Fruit fly (Drosophila melanogaster) whole organism, embryonic: Measurements from ENCODE around the gene Mks1.
A peak's percentile ranks its signal among the peaks of the same experiment; 100 is the strongest.

Source experiments
- Adf1 ChIP-seq: fragments of 200-800 bp; sonication (Bioruptor generic); IDR thresholded peaks from 2 replicates; pipeline ENCODE4 v1.3.6; 2022; ENCODE audit warnings: missing biosample characterization, missing genetic modification characterization
- Aef1 ChIP-seq: fragments of 200-800 bp; sonication (Bioruptor generic); IDR thresholded peaks from 3 replicates; pipeline ENCODE4 v1.3.6; 2022; ENCODE audit warnings: missing biosample characterization, missing genetic modification characterization
- Bteb2 ChIP-seq: fragments of 200-800 bp; sonication (Bioruptor generic); optimal IDR thresholded peaks from 2 replicates; lab custom pipeline; 2016; ENCODE audit warnings: missing biosample characterization, missing genetic modification characterization
- CG11560 ChIP-seq: fragments of 200-800 bp; sonication (Bioruptor generic); IDR thresholded peaks from 3 replicates; pipeline ENCODE4 v1.3.6; 2022; ENCODE audit warnings: missing biosample characterization, missing genetic modification characterization
- CG12071 ChIP-seq: fragments of 200-800 bp; sonication (Bioruptor generic); optimal IDR thresholded peaks from 3 replicates; lab custom pipeline; 2018; ENCODE audit warnings: missing biosample characterization, mild to moderate bottlenecking, missing genetic modification characterization
- CG12299 ChIP-seq: fragments of 200-800 bp; sonication (Bioruptor generic); optimal IDR thresholded peaks from 2 replicates; lab custom pipeline; 2018; ENCODE audit warnings: missing biosample characterization, mild to moderate bottlenecking, missing genetic modification characterization
- CG1233 ChIP-seq: fragments of 200-800 bp; sonication (Bioruptor generic); optimal IDR thresholded peaks from 4 replicates; lab custom pipeline; 2018; ENCODE audit warnings: missing biosample characterization, mild to moderate bottlenecking, missing genetic modification characterization
- CG12942 ChIP-seq: fragments of 200-800 bp; sonication (Bioruptor generic); optimal IDR thresholded peaks from 3 replicates; lab custom pipeline; 2016; ENCODE audit warnings: missing biosample characterization, missing genetic modification characterization
- CG13624 ChIP-seq: fragments of 200-800 bp; sonication (Bioruptor generic); optimal IDR thresholded peaks from 2 replicates; lab custom pipeline; 2016; ENCODE audit warnings: missing biosample characterization, missing genetic modification characterization
- CG15073 ChIP-seq: fragments of 200-800 bp; sonication (Bioruptor generic); optimal IDR thresholded peaks from 2 replicates; lab custom pipeline; 2016; ENCODE audit warnings: missing biosample characterization, missing genetic modification characterization
- CG17829 ChIP-seq: fragments of 200-800 bp; optimal IDR thresholded peaks from 2 replicates; lab custom pipeline; 2019; ENCODE audit warnings: missing biosample characterization, mild to moderate bottlenecking, missing genetic modification characterization, moderate library complexity
- CG17912 ChIP-seq: fragments of 200-800 bp; sonication (Bioruptor generic); optimal IDR thresholded peaks from 2 replicates; lab custom pipeline; 2018; ENCODE audit warnings: missing biosample characterization, mild to moderate bottlenecking, missing genetic modification characterization
- CG31388 ChIP-seq: fragments of 200-800 bp; sonication (Bioruptor generic); optimal IDR thresholded peaks from 2 replicates; lab custom pipeline; 2016; ENCODE audit warnings: missing biosample characterization, missing genetic modification characterization
- CG32772 ChIP-seq: fragments of 200-800 bp; sonication (Bioruptor generic); IDR thresholded peaks from 2 replicates; pipeline ENCODE4 v1.3.6; 2022; ENCODE audit warnings: missing biosample characterization, missing genetic modification characterization
- CG4282 ChIP-seq: fragments of 200-800 bp; sonication (Bioruptor generic); optimal IDR thresholded peaks from 2 replicates; lab custom pipeline; 2016; ENCODE audit warnings: missing biosample characterization, missing genetic modification characterization
- CG4360 ChIP-seq: fragments of 200-800 bp; sonication (Bioruptor generic); IDR thresholded peaks from 2 replicates; pipeline ENCODE4 v1.3.6; 2022; ENCODE audit warnings: missing biosample characterization, missing genetic modification characterization
- CG8359 ChIP-seq: fragments of 200-800 bp; sonication (Bioruptor generic); optimal IDR thresholded peaks from 2 replicates; lab custom pipeline; 2017; ENCODE audit warnings: missing biosample characterization, mild to moderate bottlenecking, missing genetic modification characterization, borderline replicate concordance
- Dll ChIP-seq: fragments of 200-800 bp; sonication (Bioruptor generic); IDR thresholded peaks from 4 replicates; pipeline ENCODE4 v1.3.6; 2022; ENCODE audit warnings: missing biosample characterization, missing genetic modification characterization; ENCODE audit not compliant: partially characterized antibody
- Doc2 ChIP-seq: fragments of 200-800 bp; sonication (Bioruptor generic); IDR thresholded peaks from 2 replicates; pipeline ENCODE4 v1.3.6; 2022; ENCODE audit warnings: missing biosample characterization, missing genetic modification characterization
- Dref ChIP-seq: fragments of 200-800 bp; sonication (Bioruptor generic); IDR thresholded peaks from 2 replicates; pipeline ENCODE4 v1.3.6; 2022; ENCODE audit warnings: missing biosample characterization, missing genetic modification characterization
- Ets65A ChIP-seq: fragments of 200-800 bp; sonication (Bioruptor generic); peaks from one replicate; lab custom pipeline; 2016; ENCODE audit warnings: missing biosample characterization, missing genetic modification characterization
- Gsc ChIP-seq: fragments of 200-800 bp; sonication (Bioruptor generic); IDR thresholded peaks from 2 replicates; pipeline ENCODE4 v1.3.6; 2022; ENCODE audit warnings: missing biosample characterization, missing genetic modification characterization
- Gug ChIP-seq: fragments of 200-800 bp; sonication (Bioruptor generic); IDR thresholded peaks from 4 replicates; pipeline ENCODE4 v1.3.6; 2022; ENCODE audit warnings: missing biosample characterization, missing genetic modification characterization
- MBD-R2 ChIP-seq: fragments of 200-800 bp; sonication (Bioruptor generic); IDR thresholded peaks from 2 replicates; pipeline ENCODE4 v1.3.6; 2022; ENCODE audit warnings: missing biosample characterization, missing genetic modification characterization
- Med ChIP-seq: fragments of 200-800 bp; sonication (Bioruptor generic); peaks from one replicate; lab custom pipeline; 2016; ENCODE audit warnings: missing biosample characterization, missing genetic modification characterization, mild to moderate bottlenecking, inconsistent platforms, moderate library complexity
- Myb ChIP-seq: fragments of 200-800 bp; sonication (Bioruptor generic); optimal IDR thresholded peaks from 2 replicates; lab custom pipeline; 2016; ENCODE audit warnings: missing biosample characterization, missing genetic modification characterization
- Sry-δ ChIP-seq: fragments of 200-800 bp; sonication (Bioruptor generic); optimal IDR thresholded peaks from 2 replicates; lab custom pipeline; 2016; ENCODE audit warnings: missing biosample characterization, missing genetic modification characterization
- Tbp ChIP-seq: fragments of >200 bp; optimal IDR thresholded peaks from 2 replicates; lab custom pipeline; 2018; ENCODE audit warnings: missing biosample characterization, missing genetic modification characterization
- Trl ChIP-seq, 3 experiments: fragments of >200 bp in 2 of 3; fragments of 200-800 bp in 1 of 3; sonication (Bioruptor generic) in 1 of 3; optimal IDR thresholded peaks; 2 replicates in 1 of 3; 3 replicates in 2 of 3; lab custom pipeline; 2016 to 2017; ENCODE audit warnings: missing biosample characterization in 1 of 3, missing genetic modification characterization in 1 of 3
- abd-A ChIP-seq: fragments of 200-800 bp; sonication (Bioruptor generic); optimal IDR thresholded peaks from 3 replicates; lab custom pipeline; 2019; ENCODE audit warnings: missing biosample characterization, mild to moderate bottlenecking, missing genetic modification characterization, moderate library complexity
- ash1 ChIP-seq: fragments of 200-800 bp; sonication (Bioruptor generic); optimal IDR thresholded peaks from 2 replicates; lab custom pipeline; 2018; ENCODE audit warnings: missing biosample characterization, mild to moderate bottlenecking, missing genetic modification characterization
- bsh ChIP-seq, 2 experiments: fragments of 200-800 bp; sonication (Bioruptor generic); optimal IDR thresholded peaks; 2 replicates each; lab custom pipeline; 2017 to 2018; ENCODE audit warnings: mild to moderate bottlenecking in 2 of 2, missing biosample characterization in 2 of 2, missing genetic modification characterization in 2 of 2, moderate library complexity in 1 of 2
- caup ChIP-seq: fragments of 200-800 bp; sonication (Bioruptor generic); optimal IDR thresholded peaks from 3 replicates; lab custom pipeline; 2017; ENCODE audit warnings: missing biosample characterization, mild to moderate bottlenecking, missing genetic modification characterization, moderate library complexity; ENCODE audit not compliant: severe bottlenecking
- ci ChIP-seq: fragments of 200-800 bp; sonication (Bioruptor generic); IDR thresholded peaks from 3 replicates; pipeline ENCODE4 v1.3.6; 2022; ENCODE audit warnings: missing biosample characterization, missing genetic modification characterization
- crol ChIP-seq: fragments of 200-800 bp; sonication (Bioruptor generic); IDR thresholded peaks from 2 replicates; pipeline ENCODE4 v1.3.6; 2022; ENCODE audit warnings: missing biosample characterization, missing genetic modification characterization
- en ChIP-seq: fragments of 200-800 bp; sonication (Bioruptor generic); optimal IDR thresholded peaks from 2 replicates; lab custom pipeline; 2016; ENCODE audit warnings: missing biosample characterization, missing genetic modification characterization
- fd3F ChIP-seq: fragments of 200-800 bp; sonication (Bioruptor generic); optimal IDR thresholded peaks from 2 replicates; lab custom pipeline; 2018; ENCODE audit warnings: missing biosample characterization, mild to moderate bottlenecking, missing genetic modification characterization, moderate library complexity
- hb ChIP-seq: fragments of 200-800 bp; sonication (Bioruptor generic); IDR thresholded peaks from 3 replicates; pipeline ENCODE4 v1.3.6; 2022; ENCODE audit warnings: missing biosample characterization, missing genetic modification characterization; ENCODE audit not compliant: partially characterized antibody
- kah ChIP-seq: fragments of 200-800 bp; sonication (Bioruptor generic); optimal IDR thresholded peaks from 2 replicates; lab custom pipeline; 2018; ENCODE audit warnings: missing biosample characterization, mild to moderate bottlenecking, missing genetic modification characterization
- kay ChIP-seq: fragments of 200-800 bp; sonication (Bioruptor generic); optimal IDR thresholded peaks from 2 replicates; lab custom pipeline; 2016; ENCODE audit warnings: missing biosample characterization, missing genetic modification characterization
- onecut ChIP-seq: fragments of 200-800 bp; sonication (Bioruptor generic); IDR thresholded peaks from 2 replicates; pipeline ENCODE4 v1.3.6; 2022; ENCODE audit warnings: missing biosample characterization, missing genetic modification characterization
- sd ChIP-seq: fragments of 200-800 bp; sonication (Bioruptor generic); optimal IDR thresholded peaks from 3 replicates; lab custom pipeline; 2018; ENCODE audit warnings: missing biosample characterization, mild to moderate bottlenecking, missing genetic modification characterization, moderate library complexity
- shn ChIP-seq: fragments of 200-800 bp; sonication (Bioruptor generic); optimal IDR thresholded peaks from 3 replicates; lab custom pipeline; 2016; ENCODE audit warnings: missing biosample characterization, missing genetic modification characterization
- slbo ChIP-seq: fragments of 200-800 bp; sonication (Bioruptor generic); IDR thresholded peaks from 2 replicates; pipeline ENCODE4 v1.3.6; 2022; ENCODE audit warnings: missing biosample characterization, missing genetic modification characterization
- yki ChIP-seq: fragments of >200 bp; optimal IDR thresholded peaks from 3 replicates; lab custom pipeline; 2018

Gene Mks1

dm6 chrX:12496497-12496896 is at the start of gene Mks1:
TSS of gene Mks1 (minus strand) at chrX:12496597.
- TF ChIP-seq Tbp (GFP tag; lab: Kevin White, UChicago) (no peak), Myb (peak; percentile 56), Dref (GFP tag; lab: Robert Waterston, UW) (peak; percentile 47), bsh (GFP tag; optimal IDR thresholded peaks at IDR 0.05; lab: Kevin White, UChicago) (no peak)

dm6 chrX:12546119-12546518 is 49.7 kb upstream of the Mks1 start:
- TF ChIP-seq sd (tag; lab: Kevin White, UChicago) (peak; percentile 35), bsh (GFP tag; optimal IDR thresholded peaks at IDR 0.05; lab: Kevin White, UChicago) (no peak), en (GFP tag; lab: Kevin White, UChicago) (no peak), CG17829 (tag; lab: Kevin White, UChicago) (no peak), onecut (GFP tag; lab: Robert Waterston, UW) (peak; percentile 77), CG32772 (GFP tag; lab: Robert Waterston, UW) (no peak), kay (GFP tag; lab: Kevin White, UChicago) (peak; percentile 23), Gsc (GFP tag; lab: Robert Waterston, UW) (no peak), crol (GFP tag; lab: Robert Waterston, UW) (peak; percentile 34; the same call in 1 of the 2 replicates), CG17912 (GFP tag; lab: Kevin White, UChicago) (no peak), CG12071 (GFP tag; lab: Kevin White, UChicago) (no peak), shn (GFP tag; lab: Kevin White, UChicago) (peak; percentile 49), Adf1 (GFP tag; lab: Robert Waterston, UW) (peak; percentile 50), MBD-R2 (no peak), CG13624 (no peak), ci (peak; percentile 31; the same call in 1 of the 3 replicates), caup (GFP tag; lab: Kevin White, UChicago) (no peak), yki (peak; percentile 15), CG4282 (GFP tag; lab: Kevin White, UChicago) (no peak), CG12942 (GFP tag; lab: Kevin White, UChicago) (no peak), CG11560 (tag; lab: Robert Waterston, UW) (no peak), Sry-δ (GFP tag; lab: Kevin White, UChicago) (no peak), Ets65A (peak; percentile 85), fd3F (GFP tag; lab: Kevin White, UChicago) (no peak), Trl (optimal IDR thresholded peaks at IDR 0.05; lab: Kevin White, UChicago) (peak; percentile 62 to 77), Trl (GFP tag; optimal IDR thresholded peaks at IDR 0.05; lab: Kevin White, UChicago) (no peak), Gug (GFP tag; lab: Robert Waterston, UW) (no peak), Aef1 (GFP tag; lab: Robert Waterston, UW) (no peak), CG15073 (GFP tag; lab: Kevin White, UChicago) (no peak), Dll (GFP tag; lab: Robert Waterston, UW) (no peak), CG8359 (GFP tag; lab: Kevin White, UChicago) (peak; percentile 33), Doc2 (GFP tag; lab: Robert Waterston, UW) (no peak), CG4360 (peak; percentile 39; the same call in 1 of the 2 replicates), kah (GFP tag; lab: Kevin White, UChicago) (no peak), hb (GFP tag; lab: Robert Waterston, UW) (no peak), CG1233 (GFP tag; lab: Kevin White, UChicago) (no peak), CG31388 (GFP tag; lab: Kevin White, UChicago) (no peak), CG12299 (tag; lab: Kevin White, UChicago) (no peak), Bteb2 (GFP tag; lab: Kevin White, UChicago) (no peak), slbo (no peak), ash1 (GFP tag; lab: Kevin White, UChicago) (no peak), abd-A (tag; lab: Kevin White, UChicago) (peak; percentile 8), Med (GFP tag; lab: Kevin White, UChicago) (peak; percentile 62)
